Fruit fly (Drosophila melanogaster): ENCODE measurements around the gene CG10581.

- TF ChIP-seq fd85E (GFP tag; optimal IDR thresholded peaks at IDR 0.05) (no peak), Met (GFP tag; optimal IDR thresholded peaks at IDR 0.05) (no peak), CG6854 (GFP tag; optimal IDR thresholded peaks at IDR 0.05) (no peak), topi (GFP tag; optimal IDR thresholded peaks at IDR 0.05) (no peak)
These were observed 32.4 kb upstream of the CG10581 start for dm6 chr3L:21066210-21066912.
